Fruit fly (Drosophila melanogaster) whole organism, embryonic: ENCODE data around the gene ck.

ENCODE experiments used
- Ada2b ChIP-seq: fragments of 200-800 bp; sonication (Bioruptor generic); IDR thresholded peaks from 2 replicates; pipeline ENCODE4 v1.3.6; 2022; ENCODE audit warnings: missing biosample characterization, missing genetic modification characterization
- CG10979 ChIP-seq: fragments of 200-800 bp; sonication (Bioruptor generic); optimal IDR thresholded peaks from 2 replicates; lab custom pipeline; 2018; ENCODE audit warnings: missing biosample characterization, mild to moderate bottlenecking, missing genetic modification characterization, moderate library complexity
- CG11398 ChIP-seq: fragments of 200-800 bp; sonication (Bioruptor generic); optimal IDR thresholded peaks from 2 replicates; lab custom pipeline; 2016; ENCODE audit warnings: missing biosample characterization, missing genetic modification characterization
- CG11560 ChIP-seq: fragments of 200-800 bp; sonication (Bioruptor generic); IDR thresholded peaks from 3 replicates; pipeline ENCODE4 v1.3.6; 2022; ENCODE audit warnings: missing biosample characterization, missing genetic modification characterization
- CG11696 ChIP-seq: fragments of 200-800 bp; sonication (Bioruptor generic); IDR thresholded peaks from 2 replicates; pipeline ENCODE4 v1.3.6; 2022; ENCODE audit warnings: missing biosample characterization, missing genetic modification characterization
- CG12104 ChIP-seq: fragments of 200-800 bp; sonication (Bioruptor generic); optimal IDR thresholded peaks from 3 replicates; lab custom pipeline; 2016; ENCODE audit warnings: missing biosample characterization, missing genetic modification characterization
- CG1233 ChIP-seq: fragments of 200-800 bp; sonication (Bioruptor generic); optimal IDR thresholded peaks from 4 replicates; lab custom pipeline; 2018; ENCODE audit warnings: missing biosample characterization, mild to moderate bottlenecking, missing genetic modification characterization
- CG14014 ChIP-seq: fragments of 200-800 bp; sonication (Bioruptor generic); IDR thresholded peaks from 2 replicates; pipeline ENCODE4 v1.3.6; 2022; ENCODE audit warnings: missing biosample characterization, missing genetic modification characterization
- CG15011 ChIP-seq: fragments of 200-800 bp; sonication (Bioruptor generic); optimal IDR thresholded peaks from 3 replicates; lab custom pipeline; 2018; ENCODE audit warnings: missing biosample characterization, mild to moderate bottlenecking, missing genetic modification characterization
- CG15269 ChIP-seq: fragments of 200-800 bp; sonication (Bioruptor generic); optimal IDR thresholded peaks from 2 replicates; lab custom pipeline; 2018; ENCODE audit warnings: missing biosample characterization, mild to moderate bottlenecking, missing genetic modification characterization, moderate library complexity
- CG15514 ChIP-seq: fragments of 200-800 bp; sonication (Bioruptor generic); optimal IDR thresholded peaks from 3 replicates; lab custom pipeline; 2017; ENCODE audit warnings: missing biosample characterization, missing genetic modification characterization, mild to moderate bottlenecking, moderate library complexity, missing genetic modification reagents
- CG18262 ChIP-seq: fragments of 200-800 bp; optimal IDR thresholded peaks from 3 replicates; lab custom pipeline; 2019; ENCODE audit warnings: missing biosample characterization, mild to moderate bottlenecking, missing genetic modification characterization, moderate library complexity
- CG4282 ChIP-seq: fragments of 200-800 bp; sonication (Bioruptor generic); optimal IDR thresholded peaks from 2 replicates; lab custom pipeline; 2016; ENCODE audit warnings: missing biosample characterization, missing genetic modification characterization
- CG7963 ChIP-seq: fragments of 200-800 bp; sonication (Bioruptor generic); IDR thresholded peaks from 3 replicates; pipeline ENCODE4 v1.3.6; 2022; ENCODE audit warnings: missing biosample characterization, missing genetic modification characterization; ENCODE audit not compliant: partially characterized antibody
- CG8924 ChIP-seq: fragments of 200-800 bp; optimal IDR thresholded peaks from 3 replicates; lab custom pipeline; 2019; ENCODE audit warnings: missing biosample characterization, mild to moderate bottlenecking, missing genetic modification characterization, moderate library complexity
- CG8944 ChIP-seq: fragments of 200-800 bp; sonication (Bioruptor generic); optimal IDR thresholded peaks from 3 replicates; lab custom pipeline; 2016; ENCODE audit warnings: missing biosample characterization, missing genetic modification characterization
- Dll ChIP-seq: fragments of 200-800 bp; sonication (Bioruptor generic); IDR thresholded peaks from 4 replicates; pipeline ENCODE4 v1.3.6; 2022; ENCODE audit warnings: missing biosample characterization, missing genetic modification characterization; ENCODE audit not compliant: partially characterized antibody
- E2f1 ChIP-seq: fragments of 200-800 bp; sonication (Bioruptor generic); IDR thresholded peaks from 2 replicates; pipeline ENCODE4 v1.3.6; 2022; ENCODE audit warnings: missing biosample characterization, missing genetic modification characterization
- Fer3 ChIP-seq: fragments of 200-800 bp; sonication (Bioruptor generic); optimal IDR thresholded peaks from 2 replicates; lab custom pipeline; 2018; ENCODE audit warnings: missing biosample characterization, mild to moderate bottlenecking, missing genetic modification characterization, moderate library complexity
- H2.0 ChIP-seq: fragments of 200-800 bp; sonication (Bioruptor generic); IDR thresholded peaks from 2 replicates; pipeline ENCODE4 v1.3.6; 2022; ENCODE audit warnings: missing biosample characterization, missing genetic modification characterization
- Mad ChIP-seq: fragments of 200-800 bp; sonication (Bioruptor generic); optimal IDR thresholded peaks from 2 replicates; lab custom pipeline; 2016; ENCODE audit warnings: missing biosample characterization, missing genetic modification characterization
- Optix ChIP-seq: fragments of 200-800 bp; sonication (Bioruptor generic); IDR thresholded peaks from 3 replicates; pipeline ENCODE4 v1.3.6; 2022; ENCODE audit warnings: missing biosample characterization, missing genetic modification characterization
- PHDP ChIP-seq: fragments of 200-800 bp; sonication (Bioruptor generic); optimal IDR thresholded peaks from 3 replicates; lab custom pipeline; 2018; ENCODE audit warnings: missing biosample characterization, mild to moderate bottlenecking, missing genetic modification characterization, moderate library complexity
- Pdp1 ChIP-seq, 2 experiments: fragments of 200-800 bp; sonication (Bioruptor generic); optimal IDR thresholded peaks; 3 replicates each; lab custom pipeline; 2016; ENCODE audit warnings: missing biosample characterization in 2 of 2, missing genetic modification characterization in 2 of 2, mild to moderate bottlenecking in 1 of 2, moderate library complexity in 1 of 2
- Side ChIP-seq: fragments of 200-800 bp; sonication (Bioruptor generic); optimal IDR thresholded peaks from 2 replicates; lab custom pipeline; 2016; ENCODE audit warnings: missing biosample characterization, missing genetic modification characterization
- Spps ChIP-seq: fragments of 200-800 bp; sonication (Bioruptor generic); optimal IDR thresholded peaks from 2 replicates; lab custom pipeline; 2018; ENCODE audit warnings: missing biosample characterization, mild to moderate bottlenecking, missing genetic modification characterization
- Tbp ChIP-seq: fragments of >200 bp; optimal IDR thresholded peaks from 2 replicates; lab custom pipeline; 2018; ENCODE audit warnings: missing biosample characterization, missing genetic modification characterization
- ab ChIP-seq: fragments of 200-800 bp; sonication (Bioruptor generic); optimal IDR thresholded peaks from 2 replicates; lab custom pipeline; 2016; ENCODE audit warnings: missing biosample characterization, missing genetic modification characterization
- corto ChIP-seq: fragments of 200-800 bp; sonication (Bioruptor generic); optimal IDR thresholded peaks from 2 replicates; lab custom pipeline; 2016; ENCODE audit warnings: missing biosample characterization, mild to moderate bottlenecking, missing genetic modification characterization, moderate library complexity
- disco-r ChIP-seq: fragments of 200-800 bp; sonication (Bioruptor generic); optimal IDR thresholded peaks from 2 replicates; lab custom pipeline; 2016; ENCODE audit warnings: missing biosample characterization, missing genetic modification characterization
- eve ChIP-seq, 2 experiments: fragments of >200 bp; optimal IDR thresholded peaks; 2 replicates each; lab custom pipeline; 2017; ENCODE audit warnings: missing biosample characterization in 2 of 2, missing genetic modification characterization in 2 of 2
- exex ChIP-seq: fragments of 200-800 bp; sonication (Bioruptor generic); optimal IDR thresholded peaks from 4 replicates; lab custom pipeline; 2018; ENCODE audit warnings: missing biosample characterization, mild to moderate bottlenecking, missing genetic modification characterization, moderate library complexity
- eyg ChIP-seq: fragments of 200-800 bp; sonication (Bioruptor generic); optimal IDR thresholded peaks from 3 replicates; lab custom pipeline; 2016; ENCODE audit warnings: missing biosample characterization, missing genetic modification characterization
- fd102C ChIP-seq: fragments of 200-800 bp; sonication (Bioruptor generic); optimal IDR thresholded peaks from 2 replicates; lab custom pipeline; 2018; ENCODE audit warnings: missing biosample characterization, mild to moderate bottlenecking, missing genetic modification characterization, moderate library complexity
- gfzf ChIP-seq: fragments of 200-800 bp; sonication (Bioruptor generic); optimal IDR thresholded peaks from 2 replicates; lab custom pipeline; 2016; ENCODE audit warnings: missing biosample characterization, mild to moderate bottlenecking, missing genetic modification characterization, moderate library complexity
- gsb-n ChIP-seq: fragments of 200-800 bp; sonication (Bioruptor generic); optimal IDR thresholded peaks from 3 replicates; lab custom pipeline; 2018; ENCODE audit warnings: missing biosample characterization, mild to moderate bottlenecking, missing genetic modification characterization
- h ChIP-seq: fragments of >200 bp; optimal IDR thresholded peaks from 2 replicates; lab custom pipeline; 2017
- jumu ChIP-seq: fragments of 200-800 bp; sonication (Bioruptor generic); optimal IDR thresholded peaks from 3 replicates; lab custom pipeline; 2016; ENCODE audit warnings: missing biosample characterization, missing genetic modification characterization
- nerfin-2 ChIP-seq: fragments of 200-800 bp; sonication (Bioruptor generic); IDR thresholded peaks from 2 replicates; pipeline ENCODE4 v1.3.6; 2022; ENCODE audit warnings: missing biosample characterization, missing genetic modification characterization; ENCODE audit not compliant: partially characterized antibody
- nmo ChIP-seq: fragments of 200-800 bp; sonication (Bioruptor generic); optimal IDR thresholded peaks from 2 replicates; lab custom pipeline; 2018; ENCODE audit warnings: missing biosample characterization, mild to moderate bottlenecking, missing genetic modification characterization, moderate library complexity
- pb ChIP-seq: fragments of 200-800 bp; sonication (Bioruptor generic); optimal IDR thresholded peaks from 3 replicates; lab custom pipeline; 2016; ENCODE audit warnings: missing biosample characterization, missing genetic modification characterization
- peb ChIP-seq: fragments of 200-800 bp; sonication (Bioruptor generic); IDR thresholded peaks from 2 replicates; pipeline ENCODE4 v1.3.6; 2022; ENCODE audit warnings: missing biosample characterization, missing genetic modification characterization
- psq ChIP-seq: fragments of 200-800 bp; sonication (Bioruptor generic); optimal IDR thresholded peaks from 2 replicates; lab custom pipeline; 2017; ENCODE audit warnings: missing biosample characterization, missing genetic modification characterization
- sd ChIP-seq: fragments of 200-800 bp; sonication (Bioruptor generic); optimal IDR thresholded peaks from 3 replicates; lab custom pipeline; 2018; ENCODE audit warnings: missing biosample characterization, mild to moderate bottlenecking, missing genetic modification characterization, moderate library complexity
- stwl ChIP-seq: fragments of 200-800 bp; sonication (Bioruptor generic); optimal IDR thresholded peaks from 3 replicates; lab custom pipeline; 2018; ENCODE audit warnings: missing biosample characterization, mild to moderate bottlenecking, missing genetic modification characterization, moderate library complexity
- toy ChIP-seq: fragments of 200-800 bp; sonication (Bioruptor generic); IDR thresholded peaks from 2 replicates; pipeline ENCODE4 v1.3.6; 2022; ENCODE audit warnings: missing biosample characterization, missing genetic modification characterization
- trem ChIP-seq: fragments of 200-800 bp; optimal IDR thresholded peaks from 3 replicates; lab custom pipeline; 2019; ENCODE audit warnings: missing biosample characterization, mild to moderate bottlenecking, missing genetic modification characterization, moderate library complexity
- ttk ChIP-seq: fragments of 200-800 bp; sonication (Bioruptor generic); IDR thresholded peaks from 2 replicates; pipeline ENCODE4 v2.1.2; 2022; ENCODE audit warnings: missing biosample characterization, missing genetic modification characterization
- unc-4 ChIP-seq: fragments of 200-800 bp; sonication (Bioruptor generic); IDR thresholded peaks from 2 replicates; pipeline ENCODE4 v1.3.6; 2022; ENCODE audit warnings: missing biosample characterization, missing genetic modification characterization; ENCODE audit not compliant: partially characterized antibody

Gene ck

dm6 chr2L:15056359-15057220 is 1.1 kb downstream of the ck start (continued):
- TF ChIP-seq Spps (peak; percentile 68), PHDP (tag; lab: Kevin White, UChicago) (peak; percentile 77), H2.0 (GFP tag; lab: Robert Waterston, UW) (peak; percentile 59; the same call in 1 of the 2 replicates), Pdp1 (GFP tag; optimal IDR thresholded peaks at IDR 0.05; lab: Kevin White, UChicago) (peak; percentile 26 to 48), CG11398 (GFP tag; lab: Kevin White, UChicago) (no peak), disco-r (GFP tag; lab: Kevin White, UChicago) (no peak), pb (no peak), CG4282 (GFP tag; lab: Kevin White, UChicago) (no peak), nmo (peak; percentile 91), ttk (GFP tag; lab: Robert Waterston, UW) (peak; percentile 72), exex (tag; lab: Kevin White, UChicago) (peak; percentile 19), CG15514 (GFP tag; lab: Kevin White, UChicago) (peak; percentile 34), E2f1 (GFP tag; lab: Robert Waterston, UW) (peak; percentile 71), h (lab: Kevin White, UChicago) (no peak), psq (GFP tag; lab: Kevin White, UChicago) (peak; percentile 37), CG7963 (no peak), CG15269 (peak; percentile 72), gsb-n (peak; percentile 78), trem (tag; lab: Kevin White, UChicago) (peak; percentile 57), CG11560 (tag; lab: Robert Waterston, UW) (no peak), Mad (GFP tag; lab: Kevin White, UChicago) (peak; percentile 39), Dll (no peak), fd102C (GFP tag; lab: Kevin White, UChicago) (no peak), eyg (GFP tag; lab: Kevin White, UChicago) (no peak), peb (GFP tag; lab: Robert Waterston, UW) (peak; percentile 54), ab (GFP tag; lab: Kevin White, UChicago) (no peak), unc-4 (GFP tag; lab: Robert Waterston, UW) (no peak), nerfin-2 (GFP tag; lab: Robert Waterston, UW) (no peak), sd (tag; lab: Kevin White, UChicago) (peak; percentile 27), Ada2b (peak; percentile 67; the same call in 1 of the 2 replicates), Side (GFP tag; lab: Kevin White, UChicago) (no peak), CG8944 (GFP tag; lab: Kevin White, UChicago) (no peak), gfzf (GFP tag; lab: Kevin White, UChicago) (no peak), CG11696 (no peak), stwl (tag; lab: Kevin White, UChicago) (peak; percentile 15), CG10979 (tag; lab: Kevin White, UChicago) (peak; percentile 89), CG8924 (tag; lab: Kevin White, UChicago) (peak; percentile 65), CG18262 (tag; lab: Kevin White, UChicago) (peak; percentile 92), jumu (GFP tag; lab: Kevin White, UChicago) (no peak), Tbp (GFP tag; lab: Kevin White, UChicago) (no peak), toy (GFP tag; lab: Robert Waterston, UW) (peak; percentile 39; the same call in 1 of the 2 replicates), CG14014 (GFP tag; lab: Robert Waterston, UW) (peak; percentile 54; the same call in 1 of the 2 replicates), Optix (GFP tag; lab: Robert Waterston, UW) (no peak), eve (GFP tag; optimal IDR thresholded peaks at IDR 0.05; lab: Kevin White, UChicago) (peak in 1 of 2 experiments; percentile 88), corto (peak; percentile 67), CG1233 (peak; percentile 75), CG15011 (GFP tag; lab: Kevin White, UChicago) (peak; percentile 57), Fer3 (tag; lab: Kevin White, UChicago) (peak; percentile 58), CG12104 (GFP tag; lab: Kevin White, UChicago) (peak; percentile 75)
